Fruit fly (Drosophila melanogaster): Measurements from ENCODE around the gene if.

- no peak for TF ChIP-seq CG8478 (optimal IDR thresholded peaks at IDR 0.05)
- TF ChIP-seq CTCF (optimal IDR thresholded peaks at IDR 0.05) = no peak
Measured at dm6 chrX:16814351-16814750, 31.1 kb upstream of the if start.

All from S2 (cell line).